Fruit fly (Drosophila melanogaster) whole organism, embryonic: ENCODE results near the gene eEF1alpha2.

Source experiments
- Asciz ChIP-seq: fragments of 200-800 bp; sonication (Bioruptor generic); optimal IDR thresholded peaks from 2 replicates; lab custom pipeline; 2017; ENCODE audit warnings: missing biosample characterization, mild to moderate bottlenecking, missing genetic modification characterization, missing genetic modification reagents
- B-H1 ChIP-seq: fragments of 200-800 bp; sonication (Bioruptor generic); IDR thresholded peaks from 3 replicates; pipeline ENCODE4 v1.3.6; 2022; ENCODE audit warnings: missing biosample characterization, missing genetic modification characterization
- CG11695 ChIP-seq: fragments of 200-800 bp; sonication (Bioruptor generic); IDR thresholded peaks from 3 replicates; pipeline ENCODE4 v1.3.6; 2022; ENCODE audit warnings: missing biosample characterization, missing genetic modification characterization
- CG15479 ChIP-seq: fragments of 200-800 bp; sonication (Bioruptor generic); optimal IDR thresholded peaks from 3 replicates; lab custom pipeline; 2019; ENCODE audit warnings: missing biosample characterization, mild to moderate bottlenecking, missing genetic modification characterization, moderate library complexity
- CG1603 ChIP-seq: fragments of 200-800 bp; sonication (Bioruptor generic); optimal IDR thresholded peaks from 2 replicates; lab custom pipeline; 2019; ENCODE audit warnings: missing biosample characterization, mild to moderate bottlenecking, missing genetic modification characterization, moderate library complexity
- CG16813 ChIP-seq: fragments of 200-800 bp; sonication (Bioruptor generic); IDR thresholded peaks from 3 replicates; pipeline ENCODE4 v1.3.6; 2022; ENCODE audit warnings: missing biosample characterization, missing genetic modification characterization; ENCODE audit not compliant: partially characterized antibody
- CG17829 ChIP-seq: fragments of 200-800 bp; optimal IDR thresholded peaks from 2 replicates; lab custom pipeline; 2019; ENCODE audit warnings: missing biosample characterization, mild to moderate bottlenecking, missing genetic modification characterization, moderate library complexity
- CG17912 ChIP-seq: fragments of 200-800 bp; sonication (Bioruptor generic); optimal IDR thresholded peaks from 2 replicates; lab custom pipeline; 2018; ENCODE audit warnings: missing biosample characterization, mild to moderate bottlenecking, missing genetic modification characterization
- CG3163 ChIP-seq: fragments of 200-800 bp; sonication (Bioruptor generic); optimal IDR thresholded peaks from 3 replicates; lab custom pipeline; 2016; ENCODE audit warnings: missing biosample characterization, missing genetic modification characterization
- CG3281 ChIP-seq: fragments of 200-800 bp; sonication (Bioruptor generic); optimal IDR thresholded peaks from 3 replicates; lab custom pipeline; 2017; ENCODE audit warnings: missing biosample characterization, mild to moderate bottlenecking, missing genetic modification characterization
- CG34376 ChIP-seq: fragments of 200-800 bp; sonication (Bioruptor generic); optimal IDR thresholded peaks from 2 replicates; lab custom pipeline; 2018; ENCODE audit warnings: missing biosample characterization, mild to moderate bottlenecking, missing genetic modification characterization
- CG4360 ChIP-seq: fragments of 200-800 bp; sonication (Bioruptor generic); IDR thresholded peaks from 2 replicates; pipeline ENCODE4 v1.3.6; 2022; ENCODE audit warnings: missing biosample characterization, missing genetic modification characterization
- CG43689 ChIP-seq: fragments of 200-800 bp; sonication (Bioruptor generic); IDR thresholded peaks from 2 replicates; pipeline ENCODE4 v1.3.6; 2022; ENCODE audit warnings: missing biosample characterization, missing genetic modification characterization
- CG4617 ChIP-seq: fragments of 200-800 bp; sonication (Bioruptor generic); optimal IDR thresholded peaks from 3 replicates; lab custom pipeline; 2016; ENCODE audit warnings: missing biosample characterization, missing genetic modification characterization, borderline replicate concordance
- CG6175 ChIP-seq: fragments of 200-800 bp; sonication (Bioruptor generic); IDR thresholded peaks from 3 replicates; pipeline ENCODE4 v1.3.6; 2022; ENCODE audit warnings: missing biosample characterization, missing genetic modification characterization
- CG7556 ChIP-seq: fragments of 200-800 bp; sonication (Bioruptor generic); optimal IDR thresholded peaks from 2 replicates; lab custom pipeline; 2017; ENCODE audit warnings: missing biosample characterization, mild to moderate bottlenecking, missing genetic modification characterization
- CG9817 ChIP-seq: fragments of 200-800 bp; sonication (Bioruptor generic); optimal IDR thresholded peaks from 2 replicates; lab custom pipeline; 2018; ENCODE audit warnings: missing biosample characterization, mild to moderate bottlenecking, missing genetic modification characterization, moderate library complexity
- Dbx ChIP-seq: fragments of 200-800 bp; sonication (Bioruptor generic); IDR thresholded peaks from 3 replicates; pipeline ENCODE4 v1.3.6; 2022; ENCODE audit warnings: missing biosample characterization, missing genetic modification characterization
- Dip3 ChIP-seq: fragments of 200-800 bp; sonication (Bioruptor generic); optimal IDR thresholded peaks from 3 replicates; lab custom pipeline; 2016; ENCODE audit warnings: missing biosample characterization, missing genetic modification characterization
- Dll ChIP-seq: fragments of 200-800 bp; sonication (Bioruptor generic); IDR thresholded peaks from 4 replicates; pipeline ENCODE4 v1.3.6; 2022; ENCODE audit warnings: missing biosample characterization, missing genetic modification characterization; ENCODE audit not compliant: partially characterized antibody
- Drgx ChIP-seq: fragments of 200-800 bp; sonication (Bioruptor generic); IDR thresholded peaks from 2 replicates; pipeline ENCODE4 v1.3.6; 2022; ENCODE audit warnings: missing biosample characterization, missing genetic modification characterization
- GATAe ChIP-seq: fragments of 200-800 bp; sonication (Bioruptor generic); conservative IDR thresholded peaks from 2 replicates; pipeline ENCODE4 v1.3.6; 2022; ENCODE audit warnings: missing biosample characterization, missing genetic modification characterization
- HLH54F ChIP-seq: fragments of 200-800 bp; sonication (Bioruptor generic); optimal IDR thresholded peaks from 3 replicates; lab custom pipeline; 2016; ENCODE audit warnings: missing biosample characterization, missing genetic modification characterization
- Lim3 ChIP-seq: fragments of 200-800 bp; sonication (Bioruptor generic); IDR thresholded peaks from 2 replicates; pipeline ENCODE4 v1.3.6; 2022; ENCODE audit warnings: missing biosample characterization, missing genetic modification characterization
- MESR4 ChIP-seq: fragments of 200-800 bp; sonication (Bioruptor generic); optimal IDR thresholded peaks from 2 replicates; lab custom pipeline; 2018; ENCODE audit warnings: missing biosample characterization, mild to moderate bottlenecking, missing genetic modification characterization, moderate library complexity
- Rx ChIP-seq: fragments of 200-800 bp; sonication (Bioruptor generic); IDR thresholded peaks from 2 replicates; pipeline ENCODE4 v1.3.6; 2022; ENCODE audit warnings: missing biosample characterization, missing genetic modification characterization
- Sin3A ChIP-seq: fragments of >200 bp; optimal IDR thresholded peaks from 2 replicates; lab custom pipeline; 2018
- ara ChIP-seq: fragments of 200-800 bp; sonication (Bioruptor generic); IDR thresholded peaks from 2 replicates; pipeline ENCODE4 v1.3.6; 2022; ENCODE audit warnings: missing biosample characterization, missing genetic modification characterization
- caup ChIP-seq: fragments of 200-800 bp; sonication (Bioruptor generic); optimal IDR thresholded peaks from 3 replicates; lab custom pipeline; 2017; ENCODE audit warnings: missing biosample characterization, mild to moderate bottlenecking, missing genetic modification characterization, moderate library complexity; ENCODE audit not compliant: severe bottlenecking
- chif ChIP-seq, 2 experiments: fragments of 200-800 bp; sonication (Bioruptor generic); optimal IDR thresholded peaks; 3 replicates each; lab custom pipeline; 2016; ENCODE audit warnings: missing biosample characterization in 2 of 2, missing genetic modification characterization in 2 of 2
- chm ChIP-seq: fragments of 200-800 bp; sonication (Bioruptor generic); IDR thresholded peaks from 2 replicates; pipeline ENCODE4 v1.3.6; 2022; ENCODE audit warnings: missing biosample characterization, missing genetic modification characterization
- ci ChIP-seq: fragments of 200-800 bp; sonication (Bioruptor generic); IDR thresholded peaks from 3 replicates; pipeline ENCODE4 v1.3.6; 2022; ENCODE audit warnings: missing biosample characterization, missing genetic modification characterization
- danr ChIP-seq: fragments of 200-800 bp; sonication (Bioruptor generic); IDR thresholded peaks from 2 replicates; pipeline ENCODE4 v1.3.6; 2022; ENCODE audit warnings: missing biosample characterization, missing genetic modification characterization
- dysf ChIP-seq: fragments of 200-800 bp; sonication (Bioruptor generic); IDR thresholded peaks from 3 replicates; pipeline ENCODE4 v1.3.6; 2022; ENCODE audit warnings: missing biosample characterization, missing genetic modification characterization
- gcm ChIP-seq: fragments of 200-800 bp; sonication (Bioruptor generic); optimal IDR thresholded peaks from 2 replicates; lab custom pipeline; 2019; ENCODE audit warnings: missing biosample characterization, mild to moderate bottlenecking, missing genetic modification characterization, moderate library complexity
- gem ChIP-seq: fragments of 200-800 bp; sonication (Bioruptor generic); optimal IDR thresholded peaks from 2 replicates; lab custom pipeline; 2019; ENCODE audit warnings: missing biosample characterization, mild to moderate bottlenecking, missing genetic modification characterization, moderate library complexity
- h ChIP-seq: fragments of >200 bp; optimal IDR thresholded peaks from 2 replicates; lab custom pipeline; 2017
- nom ChIP-seq: fragments of 200-800 bp; sonication (Bioruptor generic); optimal IDR thresholded peaks from 2 replicates; lab custom pipeline; 2017; ENCODE audit warnings: missing biosample characterization, missing genetic modification characterization, mild to moderate bottlenecking, moderate library complexity, missing genetic modification reagents
- onecut ChIP-seq: fragments of 200-800 bp; sonication (Bioruptor generic); IDR thresholded peaks from 2 replicates; pipeline ENCODE4 v1.3.6; 2022; ENCODE audit warnings: missing biosample characterization, missing genetic modification characterization
- pho ChIP-seq: fragments of 200-800 bp; sonication (Bioruptor generic); optimal IDR thresholded peaks from 2 replicates; lab custom pipeline; 2016; ENCODE audit warnings: missing biosample characterization, missing genetic modification characterization
- prd ChIP-seq, 3 experiments: fragments of >200 bp in 2 of 3; fragments of 200-800 bp in 1 of 3; sonication (Bioruptor generic) in 1 of 3; optimal IDR thresholded peaks in 2 of 3; IDR thresholded peaks in 1 of 3; 2 replicates in 2 of 3; 3 replicates in 1 of 3; pipeline versions ENCODE4 v1.3.6 to Lab custom; 2017 to 2022; ENCODE audit warnings: missing biosample characterization in 1 of 3, missing genetic modification characterization in 1 of 3
- pros ChIP-seq: fragments of 200-800 bp; sonication (Bioruptor generic); optimal IDR thresholded peaks from 3 replicates; lab custom pipeline; 2019; ENCODE audit warnings: missing biosample characterization, mild to moderate bottlenecking, missing genetic modification characterization, moderate library complexity
- rib ChIP-seq: fragments of 200-800 bp; sonication (Bioruptor generic); IDR thresholded peaks from 2 replicates; pipeline ENCODE4 v1.3.6; 2022; ENCODE audit warnings: missing biosample characterization, missing genetic modification characterization
- sens ChIP-seq: fragments of 200-800 bp; sonication (Bioruptor generic); peaks from one replicate; lab custom pipeline; 2016; ENCODE audit warnings: missing biosample characterization, missing genetic modification characterization
- tin ChIP-seq: fragments of 200-800 bp; sonication (Bioruptor generic); optimal IDR thresholded peaks from 3 replicates; lab custom pipeline; 2016; ENCODE audit warnings: missing biosample characterization, missing genetic modification characterization
- tup ChIP-seq: fragments of 200-800 bp; sonication (Bioruptor generic); optimal IDR thresholded peaks from 2 replicates; lab custom pipeline; 2016; ENCODE audit warnings: missing biosample characterization, mild to moderate bottlenecking, missing genetic modification characterization, moderate library complexity
- zfh1 ChIP-seq: fragments of 200-800 bp; sonication (Bioruptor generic); IDR thresholded peaks from 3 replicates; pipeline ENCODE4 v1.3.6; 2022; ENCODE audit warnings: missing biosample characterization, missing genetic modification characterization
- zfh2 ChIP-seq: fragments of 200-800 bp; sonication (Bioruptor generic); optimal IDR thresholded peaks from 2 replicates; lab custom pipeline; 2016; ENCODE audit warnings: missing biosample characterization, missing genetic modification characterization

Gene eEF1alpha2

DNA sequence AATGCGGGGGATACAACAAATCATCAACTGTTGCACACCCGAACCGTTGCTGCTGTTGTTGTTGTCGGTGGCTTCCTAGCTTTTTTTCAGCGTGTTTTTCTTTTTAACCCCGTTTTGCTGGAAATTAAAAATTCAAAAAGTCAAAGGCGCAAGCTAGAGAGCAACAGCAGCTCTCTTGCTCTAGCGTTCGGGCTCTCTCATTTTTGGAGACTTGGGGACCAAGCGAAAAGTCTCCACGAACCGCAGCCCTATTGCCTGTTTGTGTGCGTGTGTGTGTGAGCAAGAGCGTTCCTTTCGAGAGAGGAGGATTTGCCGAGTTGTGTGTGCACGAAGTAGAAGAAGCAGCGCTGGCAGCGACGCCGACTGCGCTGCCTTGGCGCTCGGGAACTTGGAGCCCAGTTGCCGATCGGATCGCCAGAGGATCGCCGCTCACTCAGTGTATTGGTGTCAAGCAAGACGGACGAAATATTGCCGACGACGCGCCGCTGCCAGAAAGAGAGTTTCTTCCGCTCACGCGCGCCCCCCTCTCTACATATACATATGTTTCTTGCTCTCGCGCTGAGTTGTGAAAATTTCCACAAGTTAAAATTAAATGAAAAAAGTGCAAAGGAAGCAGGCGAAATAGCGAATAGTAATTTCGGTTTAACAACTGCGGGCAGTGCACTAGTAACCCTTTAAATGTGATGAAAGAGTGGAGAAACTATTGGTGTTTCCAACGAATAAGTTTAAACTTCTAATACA lies 13.5 kb upstream of the eEF1alpha2 start (continued):
- TF ChIP-seq Drgx (GFP tag; lab: Robert Waterston, UW) (peak; percentile 20; the same call in 1 of the 2 replicates), prd (optimal IDR thresholded peaks at IDR 0.05; lab: Kevin White, UChicago) (no peak), prd (GFP tag; IDR thresholded peaks at IDR 0.05; lab: Robert Waterston, UW) (no peak), CG16813 (GFP tag; lab: Robert Waterston, UW) (no peak), GATAe (GFP tag; lab: Robert Waterston, UW) (no peak), HLH54F (no peak), Rx (no peak), CG15479 (GFP tag; lab: Kevin White, UChicago) (no peak), zfh2 (GFP tag; lab: Kevin White, UChicago) (no peak), CG9817 (tag; lab: Kevin White, UChicago) (no peak), CG43689 (GFP tag; lab: Robert Waterston, UW) (no peak), onecut (GFP tag; lab: Robert Waterston, UW) (0 out of 2 replicates have a peak, but pooled peaks have one; percentile 21), pros (peak; percentile 85), CG7556 (GFP tag; lab: Kevin White, UChicago) (no peak), rib (GFP tag; lab: Robert Waterston, UW) (0 out of 2 replicates have a peak, but pooled peaks have one; percentile 15), Sin3A (no peak), ci (peak; percentile 70; the same call in 2 of the 3 replicates), caup (GFP tag; lab: Kevin White, UChicago) (peak; percentile 9), tup (GFP tag; lab: Kevin White, UChicago) (no peak), chm (GFP tag; lab: Robert Waterston, UW) (peak; percentile 69), MESR4 (GFP tag; lab: Kevin White, UChicago) (no peak), sens (GFP tag; lab: Kevin White, UChicago) (peak; percentile 32), h (lab: Kevin White, UChicago) (no peak), nom (GFP tag; lab: Kevin White, UChicago) (peak; percentile 78), Dbx (GFP tag; lab: Robert Waterston, UW) (peak; percentile 29; the same call in 1 of the 3 replicates), CG3281 (GFP tag; lab: Kevin White, UChicago) (no peak), chif (GFP tag; optimal IDR thresholded peaks at IDR 0.05; lab: Kevin White, UChicago) (no peak), CG4360 (GFP tag; lab: Robert Waterston, UW) (peak; percentile 95), gem (tag; lab: Kevin White, UChicago) (peak; percentile 39), dysf (GFP tag; lab: Robert Waterston, UW) (0 out of 3 replicates have a peak, but pooled peaks have one; percentile 23), CG11695 (GFP tag; lab: Robert Waterston, UW) (0 out of 3 replicates have a peak, but pooled peaks have one; percentile 37), CG3163 (GFP tag; lab: Kevin White, UChicago) (peak; percentile 59), zfh1 (GFP tag; lab: Robert Waterston, UW) (0 out of 3 replicates have a peak, but pooled peaks have one; percentile 45), CG17829 (tag; lab: Kevin White, UChicago) (no peak), ara (GFP tag; lab: Robert Waterston, UW) (peak; percentile 53; the same call in 1 of the 2 replicates), tin (GFP tag; lab: Kevin White, UChicago) (no peak), gcm (GFP tag; lab: Kevin White, UChicago) (no peak), danr (GFP tag; lab: Robert Waterston, UW) (no peak), CG34376 (GFP tag; lab: Kevin White, UChicago) (peak; percentile 30), Lim3 (GFP tag; lab: Robert Waterston, UW) (no peak), pho (GFP tag; lab: Kevin White, UChicago) (no peak), Dip3 (GFP tag; lab: Kevin White, UChicago) (peak; percentile 21), B-H1 (GFP tag; lab: Robert Waterston, UW) (no peak; the same call in 2 of the 3 replicates), Asciz (GFP tag; lab: Kevin White, UChicago) (no peak), CG1603 (tag; lab: Kevin White, UChicago) (peak; percentile 15), CG17912 (no peak), CG6175 (no peak), CG4617 (GFP tag; lab: Kevin White, UChicago) (no peak), Dll (GFP tag; lab: Robert Waterston, UW) (0 out of 4 replicates have a peak, but pooled peaks have one; percentile 17)
